Worm (Caenorhabditis elegans) whole organism, L1 larva: ENCODE measurements around the gene R02E4.2.

ENCODE experiments used
- C16A3.4 ChIP-seq: fragments of 150-350 bp; optimal IDR thresholded peaks from 2 replicates; lab custom pipeline; 2014; ENCODE audit warnings: missing biosample characterization, missing genetic modification characterization
- C34B4.2 ChIP-seq: sonication (generic microtip); optimal IDR thresholded peaks from 2 replicates; lab custom pipeline; 2017; ENCODE audit warnings: mild to moderate bottlenecking, missing genetic modification characterization, missing compliant biosample characterization
- F16B12.6 ChIP-seq: fragments of 150-350 bp; optimal IDR thresholded peaks from 2 replicates; lab custom pipeline; 2014; ENCODE audit warnings: missing biosample characterization, missing genetic modification characterization
- aha-1 ChIP-seq: fragments of 150-350 bp; optimal IDR thresholded peaks from 2 replicates; lab custom pipeline; 2014; ENCODE audit warnings: missing biosample characterization, missing genetic modification characterization
- alr-1 ChIP-seq: fragments of 200-800 bp; sonication (Bioruptor generic); optimal IDR thresholded peaks from 2 replicates; lab custom pipeline; 2018; ENCODE audit warnings: borderline replicate concordance, mild to moderate bottlenecking, missing genetic modification characterization, missing compliant biosample characterization
- aly-2 ChIP-seq: fragments of 150-350 bp; optimal IDR thresholded peaks from 2 replicates; lab custom pipeline; 2014; ENCODE audit warnings: missing biosample characterization, missing genetic modification characterization
- ama-1 ChIP-seq: fragments of 150-350 bp; optimal IDR thresholded peaks from 2 replicates; lab custom pipeline; 2014
- ceh-63 ChIP-seq: fragments of 200-800 bp; sonication (Bioruptor generic); optimal IDR thresholded peaks from 2 replicates; lab custom pipeline; 2018; ENCODE audit warnings: mild to moderate bottlenecking, missing genetic modification characterization, missing compliant biosample characterization
- ceh-82 ChIP-seq, 3 experiments: fragments of 150-350 bp in 1 of 3; sonication (generic microtip) in 2 of 3; optimal IDR thresholded peaks; 2 replicates each; lab custom pipeline; 2014 to 2017; ENCODE audit warnings: missing biosample characterization in 3 of 3, missing genetic modification characterization in 3 of 3
- ceh-88 ChIP-seq: fragments of 200-800 bp; sonication (Bioruptor generic); IDR thresholded peaks from 2 replicates; pipeline ENCODE4 v1.3.6; 2022; ENCODE audit warnings: missing genetic modification characterization, missing compliant biosample characterization
- dsc-1 ChIP-seq: sonication (generic microtip); optimal IDR thresholded peaks from 2 replicates; lab custom pipeline; 2016; ENCODE audit warnings: mild to moderate bottlenecking, missing genetic modification characterization, missing compliant biosample characterization
- efl-1 ChIP-seq, 4 experiments: fragments of 150-350 bp; optimal IDR thresholded peaks in 3 of 4; peaks in 1 of 4; 1 replicate in 1 of 4; 2 replicates in 3 of 4; lab custom pipeline; 2014; ENCODE audit warnings: missing biosample characterization in 2 of 4, missing genetic modification characterization in 2 of 4, missing genetic modification reagents in 2 of 4
- egl-27 ChIP-seq, 2 experiments: fragments of 150-350 bp in 1 of 2; sonication (generic microtip); optimal IDR thresholded peaks; 3 replicates each; lab custom pipeline; 2017 to 2018; ENCODE audit warnings: missing biosample characterization in 2 of 2, missing genetic modification characterization in 2 of 2, missing genetic modification reagents in 2 of 2
- elt-3 ChIP-seq, 6 experiments: fragments of 150-350 bp in 1 of 6; sonication (generic microtip); optimal IDR thresholded peaks; 2 replicates each; lab custom pipeline; 2017 to 2018; ENCODE audit warnings: missing biosample characterization in 6 of 6, missing genetic modification characterization in 6 of 6, inconsistent platforms in 1 of 6
- ets-5 ChIP-seq: fragments of 200-800 bp; sonication (Bioruptor generic); IDR thresholded peaks from 2 replicates; pipeline ENCODE4 v1.3.6; 2022; ENCODE audit warnings: missing genetic modification characterization, missing compliant biosample characterization
- fkh-4 ChIP-seq: sonication (generic microtip); optimal IDR thresholded peaks from 2 replicates; lab custom pipeline; 2016; ENCODE audit warnings: missing compliant biosample characterization, missing genetic modification characterization, borderline replicate concordance
- fkh-8 ChIP-seq: sonication (generic microtip); optimal IDR thresholded peaks from 2 replicates; lab custom pipeline; 2016; ENCODE audit warnings: mild to moderate bottlenecking, missing genetic modification characterization, missing compliant biosample characterization
- fos-1 ChIP-seq: fragments of 150-350 bp; optimal IDR thresholded peaks from 2 replicates; lab custom pipeline; 2014; ENCODE audit warnings: missing biosample characterization, missing genetic modification characterization
- grh-1 ChIP-seq: fragments of 200-800 bp; sonication (Bioruptor generic); IDR thresholded peaks from 2 replicates; pipeline ENCODE4 v1.3.6; 2022; ENCODE audit warnings: missing genetic modification reagents, missing genetic modification characterization, missing compliant biosample characterization
- hpl-2 ChIP-seq: fragments of 150-350 bp; optimal IDR thresholded peaks from 2 replicates; lab custom pipeline; 2014; ENCODE audit warnings: missing biosample characterization, missing genetic modification reagents, missing genetic modification characterization
- jun-1 ChIP-seq: fragments of 150-350 bp; optimal IDR thresholded peaks from 2 replicates; lab custom pipeline; 2014; ENCODE audit warnings: missing biosample characterization, missing genetic modification reagents, missing genetic modification characterization
- lin-14 ChIP-seq: fragments of 200-800 bp; sonication (Bioruptor generic); optimal IDR thresholded peaks from 2 replicates; lab custom pipeline; 2018; ENCODE audit warnings: mild to moderate bottlenecking, missing genetic modification characterization, moderate library complexity, missing compliant biosample characterization
- lin-39 ChIP-seq: fragments of 150-350 bp; optimal IDR thresholded peaks from 2 replicates; lab custom pipeline; 2014; ENCODE audit warnings: missing biosample characterization, missing genetic modification reagents, missing genetic modification characterization
- mab-9 ChIP-seq: fragments of 200-800 bp; sonication (Bioruptor generic); IDR thresholded peaks from 2 replicates; pipeline ENCODE4 v1.3.6; 2022; ENCODE audit warnings: missing genetic modification reagents, missing genetic modification characterization, missing compliant biosample characterization
- mdl-1 ChIP-seq, 2 experiments: fragments of 150-350 bp; optimal IDR thresholded peaks; 2 replicates each; lab custom pipeline; 2014 to 2017; ENCODE audit warnings: missing biosample characterization in 2 of 2, missing genetic modification characterization in 2 of 2, inconsistent platforms in 1 of 2
- nhr-11 ChIP-seq: fragments of 150-350 bp; optimal IDR thresholded peaks from 2 replicates; lab custom pipeline; 2014; ENCODE audit warnings: missing biosample characterization, missing genetic modification characterization
- nhr-12 ChIP-seq: sonication (generic microtip); optimal IDR thresholded peaks from 2 replicates; lab custom pipeline; 2017; ENCODE audit warnings: missing biosample characterization, missing genetic modification characterization
- nhr-19 ChIP-seq: fragments of 200-800 bp; sonication (Bioruptor generic); conservative IDR thresholded peaks from 2 replicates; pipeline ENCODE4 v1.3.6; 2022; ENCODE audit warnings: missing genetic modification characterization, missing compliant biosample characterization
- nhr-20 ChIP-seq: sonication (generic microtip); optimal IDR thresholded peaks from 2 replicates; lab custom pipeline; 2016; ENCODE audit warnings: mild to moderate bottlenecking, missing genetic modification characterization, missing compliant biosample characterization
- nhr-237 ChIP-seq: fragments of 150-350 bp; optimal IDR thresholded peaks from 2 replicates; lab custom pipeline; 2014; ENCODE audit warnings: missing biosample characterization, missing genetic modification characterization
- nhr-28 ChIP-seq: fragments of 150-350 bp; optimal IDR thresholded peaks from 2 replicates; lab custom pipeline; 2014; ENCODE audit warnings: missing biosample characterization, missing genetic modification characterization
- nhr-84 ChIP-seq: sonication (generic microtip); optimal IDR thresholded peaks from 2 replicates; lab custom pipeline; 2017; ENCODE audit warnings: missing biosample characterization, missing genetic modification characterization
- nhr-85 ChIP-seq: sonication (generic microtip); peaks from one replicate; lab custom pipeline; 2016; ENCODE audit warnings: missing genetic modification characterization, inconsistent platforms, missing compliant biosample characterization
- nhr-90 ChIP-seq: sonication (generic microtip); optimal IDR thresholded peaks from 2 replicates; lab custom pipeline; 2016; ENCODE audit warnings: mild to moderate bottlenecking, missing genetic modification characterization, missing compliant biosample characterization; ENCODE audit not compliant: poor library complexity
- pag-3 ChIP-seq: sonication (generic microtip); optimal IDR thresholded peaks from 2 replicates; lab custom pipeline; 2017; ENCODE audit warnings: missing genetic modification characterization, mild to moderate bottlenecking, missing compliant biosample characterization, antibody characterized with exemption, borderline replicate concordance; ENCODE audit not compliant: insufficient read depth
- pax-3 ChIP-seq: fragments of 200-800 bp; sonication (Bioruptor generic); optimal IDR thresholded peaks from 2 replicates; lab custom pipeline; 2018; ENCODE audit warnings: mild to moderate bottlenecking, missing genetic modification characterization, moderate library complexity, missing compliant biosample characterization
- pqm-1 ChIP-seq: sonication (generic microtip); optimal IDR thresholded peaks from 3 replicates; lab custom pipeline; 2017; ENCODE audit warnings: missing biosample characterization, missing genetic modification characterization
- snpc-4 ChIP-seq: fragments of 150-350 bp; optimal IDR thresholded peaks from 2 replicates; lab custom pipeline; 2014; ENCODE audit warnings: missing biosample characterization, missing genetic modification characterization
- snu-23 ChIP-seq: sonication (generic microtip); optimal IDR thresholded peaks from 2 replicates; lab custom pipeline; 2016; ENCODE audit warnings: missing genetic modification characterization, missing compliant biosample characterization
- sox-4 ChIP-seq: sonication (generic microtip); optimal IDR thresholded peaks from 2 replicates; lab custom pipeline; 2016; ENCODE audit warnings: missing genetic modification characterization, missing compliant biosample characterization
- sptf-1 ChIP-seq: fragments of 150-350 bp; optimal IDR thresholded peaks from 2 replicates; lab custom pipeline; 2014; ENCODE audit warnings: missing biosample characterization, missing genetic modification characterization
- sup-37 ChIP-seq: fragments of 200-800 bp; sonication (Bioruptor generic); optimal IDR thresholded peaks from 2 replicates; lab custom pipeline; 2018; ENCODE audit warnings: mild to moderate bottlenecking, missing genetic modification characterization, missing compliant biosample characterization
- swsn-7 ChIP-seq: sonication (generic microtip); optimal IDR thresholded peaks from 2 replicates; lab custom pipeline; 2016; ENCODE audit warnings: missing genetic modification characterization, missing compliant biosample characterization
- tlp-1 ChIP-seq: fragments of 150-350 bp; optimal IDR thresholded peaks from 2 replicates; lab custom pipeline; 2014; ENCODE audit warnings: missing biosample characterization, missing genetic modification characterization
- unc-30 ChIP-seq: sonication (generic microtip); optimal IDR thresholded peaks from 2 replicates; lab custom pipeline; 2017; ENCODE audit warnings: missing biosample characterization, missing genetic modification characterization
- unc-86 ChIP-seq: sonication (generic microtip); optimal IDR thresholded peaks from 2 replicates; lab custom pipeline; 2016; ENCODE audit warnings: missing genetic modification characterization, missing compliant biosample characterization
- xbp-1 ChIP-seq: sonication (generic microtip); optimal IDR thresholded peaks from 2 replicates; lab custom pipeline; 2016; ENCODE audit warnings: missing genetic modification characterization, missing compliant biosample characterization
- zag-1 ChIP-seq: fragments of 150-350 bp; optimal IDR thresholded peaks from 2 replicates; lab custom pipeline; 2014; ENCODE audit warnings: missing biosample characterization, missing genetic modification characterization
- zip-4 ChIP-seq: fragments of 200-800 bp; sonication (Bioruptor generic); optimal IDR thresholded peaks from 2 replicates; lab custom pipeline; 2018; ENCODE audit warnings: mild to moderate bottlenecking, missing genetic modification characterization, moderate library complexity, missing compliant biosample characterization
- ztf-11 ChIP-seq, 2 experiments: sonication (generic microtip); optimal IDR thresholded peaks; 2 replicates each; lab custom pipeline; 2016 to 2017; ENCODE audit warnings: missing genetic modification characterization in 2 of 2, missing biosample characterization in 1 of 2, missing compliant biosample characterization in 1 of 2
- ztf-4 ChIP-seq: fragments of 150-350 bp; optimal IDR thresholded peaks from 2 replicates; lab custom pipeline; 2014; ENCODE audit warnings: missing biosample characterization, missing genetic modification characterization

Gene R02E4.2

DNA sequence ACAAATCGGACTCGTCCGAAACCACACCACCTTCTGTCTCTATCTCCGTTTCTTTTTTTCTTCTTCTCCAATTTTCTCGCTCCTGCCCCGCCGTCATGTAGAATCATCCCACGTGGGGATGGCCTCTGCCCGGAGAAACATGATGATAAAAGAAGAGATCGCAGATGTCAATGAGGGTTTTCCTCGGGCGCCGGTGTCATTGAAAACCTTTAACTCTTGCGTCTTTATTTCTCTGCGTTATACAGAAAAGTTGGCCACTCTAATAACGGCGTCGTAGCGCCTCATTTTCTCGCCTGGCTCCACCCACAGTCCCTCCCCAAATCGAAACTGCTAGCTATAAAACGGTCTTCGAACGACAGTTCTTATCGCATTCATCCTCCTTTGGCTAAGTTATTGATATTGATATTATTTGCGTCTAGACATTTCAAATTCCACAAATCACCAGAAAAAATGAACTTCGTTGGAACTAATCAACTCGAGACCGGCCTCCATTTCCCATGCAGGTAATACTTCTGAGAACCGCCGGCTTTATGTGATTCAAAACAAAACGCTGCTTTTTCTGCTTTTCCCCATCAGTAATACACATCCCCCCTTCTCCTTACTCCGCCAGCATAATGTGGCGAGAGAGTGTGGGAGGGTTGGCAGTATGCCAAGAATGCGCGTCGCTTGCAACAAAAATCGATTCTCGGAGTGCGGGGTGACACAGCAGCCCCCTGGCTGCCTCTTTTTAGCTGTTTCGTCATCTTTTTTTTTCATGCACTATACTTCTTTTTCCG, 38.0 kb downstream of the R02E4.2 start:
- no peak for TF ChIP-seq sptf-1 (tag; lab: Kevin White, UChicago)
- no peak for TF ChIP-seq fkh-4
- no peak for TF ChIP-seq aha-1 (tag; lab: Kevin White, UChicago)
- TF ChIP-seq pag-3 (tag; lab: Kevin White, UChicago) = no peak
- peak; percentile 70 for TF ChIP-seq ama-1 (lab: Kevin White, UChicago)
- TF ChIP-seq swsn-7 = peak; percentile 64
- 0 out of 2 replicates have a peak, but pooled peaks have one; percentile 14 for TF ChIP-seq ets-5 (GFP tag; lab: Robert Waterston, UW)
- TF ChIP-seq sup-37 = no peak
- TF ChIP-seq fkh-8 = peak; percentile 87
- TF ChIP-seq F16B12.6 (tag; lab: Kevin White, UChicago) = peak; percentile 10
- no peak for TF ChIP-seq hpl-2 (GFP tag; lab: Kevin White, UChicago)
- 0 out of 2 replicates have a peak, but pooled peaks have one; percentile 39 for TF ChIP-seq grh-1 (GFP tag; lab: Robert Waterston, UW)
- TF ChIP-seq ztf-4 (tag; lab: Kevin White, UChicago) = peak; percentile 24
- TF ChIP-seq ceh-63 = no peak
- TF ChIP-seq C34B4.2 (tag; lab: Kevin White, UChicago) = no peak
- TF ChIP-seq xbp-1 (tag; lab: Kevin White, UChicago) = peak; percentile 32
- peak; percentile 41 for TF ChIP-seq jun-1 (tag; lab: Kevin White, UChicago)
- no peak for TF ChIP-seq aly-2 (tag; lab: Kevin White, UChicago)
- TF ChIP-seq ceh-88 (GFP tag; lab: Robert Waterston, UW) = 0 out of 2 replicates have a peak, but pooled peaks have one; percentile 19
- TF ChIP-seq unc-30 (tag; lab: Kevin White, UChicago) = no peak
- TF ChIP-seq fos-1 (tag; lab: Kevin White, UChicago) = peak; percentile 38
- peak; percentile 2 to 22 for TF ChIP-seq efl-1 (optimal IDR thresholded peaks at IDR 0.05; lab: Kevin White, UChicago)
- TF ChIP-seq efl-1 (GFP tag; optimal IDR thresholded peaks at IDR 0.05 in 1 of 2; lab: Kevin White, UChicago) = peak in 1 of 2 experiments; percentile 90
- peak; percentile 85 for TF ChIP-seq snu-23 (GFP tag; lab: Kevin White, UChicago)
- no peak for TF ChIP-seq nhr-12
- TF ChIP-seq nhr-237 (tag; lab: Kevin White, UChicago) = no peak
- TF ChIP-seq unc-86 (tag; lab: Kevin White, UChicago) = peak; percentile 69
- peak; percentile 19 for TF ChIP-seq pax-3 (tag; lab: Kevin White, UChicago)
- TF ChIP-seq nhr-90 (tag; lab: Kevin White, UChicago) = peak; percentile 79
- TF ChIP-seq ztf-11 (tag; optimal IDR thresholded peaks at IDR 0.05; lab: Kevin White, UChicago) = peak in 1 of 2 experiments; percentile 16
- TF ChIP-seq nhr-11 (tag; lab: Kevin White, UChicago) = no peak
- no peak; the same call in 1 of the 2 replicates for TF ChIP-seq mab-9 (GFP tag; lab: Robert Waterston, UW)
- TF ChIP-seq lin-14 (GFP tag; lab: Kevin White, UChicago) = peak; percentile 92
- peak; percentile 91 for TF ChIP-seq nhr-20 (tag; lab: Kevin White, UChicago)
- TF ChIP-seq mdl-1 (tag; optimal IDR thresholded peaks at IDR 0.05; lab: Kevin White, UChicago) = peak; percentile 48 to 99
- TF ChIP-seq pqm-1 (tag; lab: Kevin White, UChicago) = no peak
- peak; percentile 86 for TF ChIP-seq nhr-85
- TF ChIP-seq elt-3 (tag; optimal IDR thresholded peaks at IDR 0.05; lab: Kevin White, UChicago) = peak in 2 of 6 experiments; percentile 39 to 83
- TF ChIP-seq nhr-19 (GFP tag; lab: Robert Waterston, UW) = peak; percentile 73
- no peak for TF ChIP-seq alr-1 (tag; lab: Kevin White, UChicago)
- no peak for TF ChIP-seq tlp-1 (tag; lab: Kevin White, UChicago)
- TF ChIP-seq nhr-28 (tag; lab: Kevin White, UChicago) = no peak
- no peak for TF ChIP-seq egl-27 (tag; optimal IDR thresholded peaks at IDR 0.05; lab: Kevin White, UChicago)
- TF ChIP-seq sox-4 = peak; percentile 57
- peak; percentile 40 to 58 (median 58) for TF ChIP-seq ceh-82 (tag; optimal IDR thresholded peaks at IDR 0.05; lab: Kevin White, UChicago)
- TF ChIP-seq snpc-4 (tag; lab: Kevin White, UChicago) = peak; percentile 7
- TF ChIP-seq zag-1 = no peak
- peak; percentile 29 for TF ChIP-seq lin-39 (tag; lab: Kevin White, UChicago)
- peak; percentile 44 for TF ChIP-seq dsc-1
- TF ChIP-seq zip-4 (GFP tag; lab: Kevin White, UChicago) = peak; percentile 44
- peak; percentile 76 for TF ChIP-seq C16A3.4 (tag; lab: Kevin White, UChicago)
- TF ChIP-seq nhr-84 = peak; percentile 9
